Fruit fly (Drosophila melanogaster): Measurements from ENCODE around the gene CG34012.
A peak's percentile ranks its signal among the peaks of the same experiment; 100 is the strongest.

Gene CG34012

DNA sequence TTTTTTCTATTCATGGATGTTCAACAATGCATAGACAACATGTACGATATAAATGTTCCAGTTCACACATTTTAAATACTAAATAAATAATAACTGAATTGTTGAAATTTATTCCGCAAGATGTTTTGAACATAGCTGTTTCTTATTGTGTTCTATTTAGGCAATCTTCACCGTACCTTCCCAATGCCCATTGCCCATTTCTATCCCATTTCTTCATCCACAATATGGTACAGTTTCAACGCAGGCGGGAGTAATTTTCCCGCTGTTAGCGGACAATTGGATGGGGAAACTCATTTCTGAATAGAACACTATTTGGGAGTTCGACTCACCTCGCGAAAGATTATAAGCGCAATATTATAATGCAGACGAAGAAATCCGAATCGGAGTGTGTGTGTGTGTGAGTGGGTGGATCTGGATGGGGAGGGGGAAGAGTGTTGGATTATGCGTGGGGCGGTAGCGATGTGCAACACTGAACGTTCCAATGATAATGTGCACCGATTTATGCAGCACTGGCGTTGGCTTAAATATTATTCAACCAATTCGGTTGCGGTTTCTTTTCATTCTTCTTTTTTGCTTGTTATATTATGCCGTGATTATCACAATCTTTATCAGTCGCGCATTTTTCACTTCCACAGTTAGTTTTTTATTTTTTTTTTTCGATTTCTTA lies 17.2 kb downstream of the CG34012 start (continued):
- peak; percentile 28 for TF ChIP-seq Abd-B (GFP tag; optimal IDR thresholded peaks at IDR 0.05)
- TF ChIP-seq kay (GFP tag; optimal IDR thresholded peaks at IDR 0.05) = peak; percentile 43
- peak; percentile 22 for TF ChIP-seq CG9609 (GFP tag; optimal IDR thresholded peaks at IDR 0.05)
- no peak; the same call in 1 of the 3 replicates for TF ChIP-seq row (GFP tag; IDR thresholded peaks at IDR 0.05)
- TF ChIP-seq ranshi (GFP tag; IDR thresholded peaks at IDR 0.05) = peak; percentile 13; the same call in 1 of the 2 replicates
- no peak for TF ChIP-seq CG17361 (GFP tag; IDR thresholded peaks at IDR 0.05)
- no peak for TF ChIP-seq Sin3A (optimal IDR thresholded peaks at IDR 0.05)
- TF ChIP-seq odd (GFP tag; optimal IDR thresholded peaks at IDR 0.05) = no peak
- peak; percentile 79 for TF ChIP-seq vvl (GFP tag; IDR thresholded peaks at IDR 0.05)
- TF ChIP-seq corto (GFP tag; optimal IDR thresholded peaks at IDR 0.05) = peak; percentile 47
- no peak for TF ChIP-seq Poxn (GFP tag; IDR thresholded peaks at IDR 0.05)

- TF ChIP-seq CG3838 (GFP tag; optimal IDR thresholded peaks at IDR 0.05) (peak; percentile 79), CG11723 (GFP tag; optimal IDR thresholded peaks at IDR 0.05) (peak; percentile 91), ewg (GFP tag; optimal IDR thresholded peaks at IDR 0.05) (peak; percentile 86), lola (GFP tag; optimal IDR thresholded peaks at IDR 0.05) (peak in 1 of 3 experiments; percentile 96), danr (GFP tag; IDR thresholded peaks at IDR 0.05) (peak; percentile 58; the same call in 1 of the 2 replicates), CG10366 (GFP tag; IDR thresholded peaks at IDR 0.05) (peak; percentile 68; the same call in 1 of the 2 replicates), Atf6 (GFP tag; IDR thresholded peaks at IDR 0.05) (peak; percentile 83; the same call in 1 of the 2 replicates), Dad (GFP tag; optimal IDR thresholded peaks at IDR 0.05) (peak; percentile 63), Hr51 (GFP tag; optimal IDR thresholded peaks at IDR 0.05) (peak; percentile 68 to 97), ara (GFP tag; IDR thresholded peaks at IDR 0.05) (peak; percentile 87), wek (GFP tag; optimal IDR thresholded peaks at IDR 0.05) (peak; percentile 78), Nf-YA (GFP tag; IDR thresholded peaks at IDR 0.05) (peak; percentile 82), Atf3 (GFP tag; optimal IDR thresholded peaks at IDR 0.05) (peak; percentile 73), nerfin-2 (GFP tag; IDR thresholded peaks at IDR 0.05; ENCODE audit: partially characterized antibody) (no peak), chm (GFP tag; IDR thresholded peaks at IDR 0.05) (peak; percentile 94; the same call in 1 of the 2 replicates), al (GFP tag; IDR thresholded peaks at IDR 0.05) (peak; percentile 47; the same call in 1 of the 2 replicates), emc (GFP tag; optimal IDR thresholded peaks at IDR 0.05) (peak; percentile 46), fd102C (GFP tag; optimal IDR thresholded peaks at IDR 0.05) (peak; percentile 93), E2f2 (GFP tag; IDR thresholded peaks at IDR 0.05) (peak; percentile 72), Usf (GFP tag; optimal IDR thresholded peaks at IDR 0.05) (peak; percentile 56), CG11504 (tag; optimal IDR thresholded peaks at IDR 0.05) (peak; percentile 96), CG9215 (GFP tag; IDR thresholded peaks at IDR 0.05) (0 out of 2 replicates have a peak, but pooled peaks have one; percentile 32), pb (GFP tag; optimal IDR thresholded peaks at IDR 0.05) (peak; percentile 34), Sox100B (GFP tag; optimal IDR thresholded peaks at IDR 0.05) (peak; percentile 97), ken (GFP tag; IDR thresholded peaks at IDR 0.05) (no peak), ham (GFP tag; IDR thresholded peaks at IDR 0.05) (no peak), CG1233 (GFP tag; optimal IDR thresholded peaks at IDR 0.05) (peak; percentile 85), ranshi (GFP tag; IDR thresholded peaks at IDR 0.05) (peak; percentile 53; the same call in 1 of the 2 replicates), Ada2b (GFP tag; IDR thresholded peaks at IDR 0.05) (peak; percentile 82), CG10654 (GFP tag; optimal IDR thresholded peaks at IDR 0.05) (peak; percentile 52), Opbp (GFP tag; IDR thresholded peaks at IDR 0.05; ENCODE audit: partially characterized antibody) (no peak), CG12219 (GFP tag; optimal IDR thresholded peaks at IDR 0.05) (peak; percentile 85), MESR4 (GFP tag; optimal IDR thresholded peaks at IDR 0.05) (no peak), Nf-YC (tag; optimal IDR thresholded peaks at IDR 0.05) (peak; percentile 84), Hsf (GFP tag; optimal IDR thresholded peaks at IDR 0.05) (peak; percentile 93), sna (GFP tag; IDR thresholded peaks at IDR 0.05; ENCODE audit: partially characterized antibody) (no peak), HLH54F (GFP tag; optimal IDR thresholded peaks at IDR 0.05) (peak; percentile 57), Lim3 (GFP tag; IDR thresholded peaks at IDR 0.05) (peak; percentile 33; the same call in 1 of the 2 replicates)
These were observed 19.4 kb downstream of the CG34012 start for dm6 chr3L:11089805-11090440.
